Worm (Caenorhabditis elegans): ENCODE measurements around the gene apl-1.

ce11 chrX:5103422-5103821, 13.2 kb downstream of the apl-1 start:
- TF ChIP-seq rnt-1 (tag; optimal IDR thresholded peaks at IDR 0.05) (no peak), ama-1 (optimal IDR thresholded peaks at IDR 0.05) (no peak), lim-6 (tag; optimal IDR thresholded peaks at IDR 0.05) (no peak), ttx-3 (tag; optimal IDR thresholded peaks at IDR 0.05) (no peak), pha-2 (tag; optimal IDR thresholded peaks at IDR 0.05) (no peak), hlh-15 (tag; optimal IDR thresholded peaks at IDR 0.05) (no peak)

Measured in whole organism, late embryonic.